Fruit fly (Drosophila melanogaster) whole organism, wandering third instar larva: ENCODE data around the gene CG33267.

Experiments used
- Abd-B ChIP-seq: fragments of >200 bp; optimal IDR thresholded peaks from 2 replicates; lab custom pipeline; 2017; ENCODE audit warnings: missing biosample characterization, missing genetic modification characterization
- CG32264 ChIP-seq: fragments of 200-800 bp; sonication (Bioruptor generic); optimal IDR thresholded peaks from 2 replicates; lab custom pipeline; 2016; ENCODE audit warnings: missing biosample characterization, missing genetic modification characterization
- CG9705 ChIP-seq: fragments of 200-800 bp; sonication (Bioruptor generic); optimal IDR thresholded peaks from 2 replicates; lab custom pipeline; 2018; ENCODE audit warnings: missing biosample characterization, mild to moderate bottlenecking, missing genetic modification characterization
- CrebA ChIP-seq: fragments of 200-800 bp; sonication (Bioruptor generic); optimal IDR thresholded peaks from 2 replicates; lab custom pipeline; 2016; ENCODE audit warnings: missing biosample characterization, mild to moderate bottlenecking, missing genetic modification characterization, borderline replicate concordance
- Dfd ChIP-seq: fragments of >200 bp; optimal IDR thresholded peaks from 2 replicates; lab custom pipeline; 2017; ENCODE audit warnings: missing biosample characterization, missing genetic modification characterization
- Dif ChIP-seq: fragments of 200-275, 200-300 bp; sonication (Bioruptor generic); optimal IDR thresholded peaks from 2 replicates; lab custom pipeline; 2018; ENCODE audit warnings: missing biosample characterization, missing genetic modification characterization; ENCODE audit not compliant: partially characterized antibody
- GATAd ChIP-seq: sonication (Bioruptor generic); optimal IDR thresholded peaks from 2 replicates; lab custom pipeline; 2016; ENCODE audit warnings: missing biosample characterization, missing genetic modification characterization
- HLH106 ChIP-seq: fragments of 200-800 bp; optimal IDR thresholded peaks from 3 replicates; lab custom pipeline; 2019; ENCODE audit warnings: missing biosample characterization, mild to moderate bottlenecking, missing genetic modification characterization, moderate library complexity
- Hnf4 ChIP-seq: fragments of 200-800 bp; sonication (Bioruptor generic); optimal IDR thresholded peaks from 2 replicates; lab custom pipeline; 2016; ENCODE audit warnings: missing biosample characterization, mild to moderate bottlenecking, missing genetic modification characterization
- Hr78 ChIP-seq: fragments of >200 bp; optimal IDR thresholded peaks from 2 replicates; lab custom pipeline; 2017; ENCODE audit warnings: missing biosample characterization, missing genetic modification characterization
- Hr83 ChIP-seq: fragments of 200-300 bp; sonication (Bioruptor generic); optimal IDR thresholded peaks from 2 replicates; lab custom pipeline; 2016; ENCODE audit warnings: missing biosample characterization, mild to moderate bottlenecking, missing genetic modification characterization, moderate library complexity; ENCODE audit not compliant: poor library complexity, severe bottlenecking
- Jra ChIP-seq: sonication (Bioruptor generic); optimal IDR thresholded peaks from 2 replicates; lab custom pipeline; 2016; ENCODE audit warnings: missing biosample characterization, missing genetic modification characterization
- Mio ChIP-seq: sonication (Bioruptor generic); optimal IDR thresholded peaks from 2 replicates; lab custom pipeline; 2016; ENCODE audit warnings: missing biosample characterization, missing genetic modification characterization
- OdsH ChIP-seq: fragments of 200-800 bp; sonication (Bioruptor generic); optimal IDR thresholded peaks from 2 replicates; lab custom pipeline; 2016; ENCODE audit warnings: missing biosample characterization, mild to moderate bottlenecking, missing genetic modification characterization
- Rel ChIP-seq, 2 experiments: fragments of 200-800 bp; sonication (Bioruptor generic) in 1 of 2; optimal IDR thresholded peaks; 2 replicates in 1 of 2; 3 replicates in 1 of 2; lab custom pipeline; 2016 to 2019; ENCODE audit warnings: mild to moderate bottlenecking in 2 of 2, missing biosample characterization in 2 of 2, missing genetic modification characterization in 2 of 2, moderate library complexity in 1 of 2
- Sp1 ChIP-seq: fragments of 200-800 bp; sonication (Bioruptor generic); optimal IDR thresholded peaks from 3 replicates; lab custom pipeline; 2019; ENCODE audit warnings: missing biosample characterization, mild to moderate bottlenecking, missing genetic modification characterization, moderate library complexity
- Vsx2 ChIP-seq: fragments of 200-300, 225-300 bp; sonication (Bioruptor generic); optimal IDR thresholded peaks from 2 replicates; lab custom pipeline; 2018; ENCODE audit warnings: missing biosample characterization, missing genetic modification characterization; ENCODE audit not compliant: partially characterized antibody
- br ChIP-seq: fragments of 200-800 bp; sonication (Bioruptor generic); optimal IDR thresholded peaks from 2 replicates; lab custom pipeline; 2016; ENCODE audit warnings: missing biosample characterization, missing genetic modification characterization
- brk ChIP-seq: fragments of 200-800 bp; sonication (Bioruptor generic); optimal IDR thresholded peaks from 2 replicates; lab custom pipeline; 2016; ENCODE audit warnings: missing biosample characterization, mild to moderate bottlenecking, missing genetic modification characterization
- dl ChIP-seq, 2 experiments: fragments of 175-275, 200-275 bp in 1 of 2; fragments of 200-275 bp in 1 of 2; sonication (Bioruptor generic); optimal IDR thresholded peaks; lab custom pipeline; 2018; ENCODE audit warnings: mild to moderate bottlenecking in 2 of 2, missing biosample characterization in 2 of 2, missing genetic modification characterization in 2 of 2, moderate library complexity in 2 of 2; ENCODE audit not compliant: partially characterized antibody in 2 of 2, insufficient read depth in 1 of 2
- dsf ChIP-seq: sonication (Bioruptor generic); optimal IDR thresholded peaks from 2 replicates; lab custom pipeline; 2016; ENCODE audit warnings: missing biosample characterization, missing genetic modification characterization, borderline replicate concordance
- ey ChIP-seq: fragments of 200-800 bp; sonication (Bioruptor generic); optimal IDR thresholded peaks from 2 replicates; lab custom pipeline; 2016; ENCODE audit warnings: missing biosample characterization, missing genetic modification characterization
- foxo ChIP-seq, 2 experiments: fragments of 200-800 bp; sonication (Bioruptor generic); optimal IDR thresholded peaks; 2 replicates in 1 of 2; 3 replicates in 1 of 2; lab custom pipeline; 2016 to 2017; ENCODE audit warnings: missing biosample characterization in 2 of 2, missing genetic modification characterization in 2 of 2
- fru ChIP-seq: fragments of 200-800 bp; sonication (Bioruptor generic); optimal IDR thresholded peaks from 3 replicates; lab custom pipeline; 2016; ENCODE audit warnings: missing biosample characterization, mild to moderate bottlenecking, missing genetic modification characterization
- h ChIP-seq: fragments of 200-800 bp; sonication (Bioruptor generic); optimal IDR thresholded peaks from 3 replicates; lab custom pipeline; 2016; ENCODE audit warnings: missing biosample characterization, mild to moderate bottlenecking, missing genetic modification characterization
- lola ChIP-seq: fragments of >200 bp; optimal IDR thresholded peaks from 2 replicates; lab custom pipeline; 2017; ENCODE audit warnings: missing biosample characterization, missing genetic modification characterization
- psq ChIP-seq: fragments of 200-800 bp; sonication (Bioruptor generic); optimal IDR thresholded peaks from 3 replicates; lab custom pipeline; 2017; ENCODE audit warnings: missing biosample characterization, mild to moderate bottlenecking, missing genetic modification characterization, moderate library complexity
- rgr ChIP-seq: fragments of 200-800 bp; sonication (Bioruptor generic); optimal IDR thresholded peaks from 3 replicates; lab custom pipeline; 2016; ENCODE audit warnings: missing biosample characterization, mild to moderate bottlenecking, missing genetic modification characterization
- sage ChIP-seq: fragments of 200-800 bp; sonication (Bioruptor generic); optimal IDR thresholded peaks from 2 replicates; lab custom pipeline; 2016; ENCODE audit warnings: missing biosample characterization, mild to moderate bottlenecking, missing genetic modification characterization
- tai ChIP-seq: sonication (Bioruptor generic); optimal IDR thresholded peaks from 2 replicates; lab custom pipeline; 2016; ENCODE audit warnings: missing biosample characterization, missing genetic modification characterization

The CG33267 gene

DNA sequence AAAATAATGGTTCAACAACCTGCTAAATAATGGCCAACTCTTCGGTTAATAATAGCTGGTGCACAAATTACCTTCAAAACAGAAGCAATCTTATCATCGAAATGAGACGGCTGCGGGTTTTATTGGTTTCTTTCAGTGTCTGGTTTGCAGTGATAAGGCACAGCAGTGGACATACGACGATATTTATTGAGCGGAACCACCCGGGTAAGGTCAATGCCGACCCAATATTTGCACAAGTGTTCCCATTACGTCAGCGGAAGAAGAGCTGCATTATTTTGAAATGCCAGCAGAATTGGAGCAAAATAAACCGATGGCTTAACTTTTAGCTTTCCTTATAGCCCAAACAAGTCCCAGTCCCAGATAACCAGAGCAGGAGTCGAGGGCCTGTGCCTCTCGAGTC lies 38.5 kb upstream of the CG33267 start:
- TF ChIP-seq psq (GFP tag; lab: Kevin White, UChicago) (no peak), ey (no peak), HLH106 (tag; lab: Kevin White, UChicago) (no peak), Hnf4 (GFP tag; lab: Kevin White, UChicago) (no peak), Sp1 (GFP tag; lab: Kevin White, UChicago) (peak; percentile 6), brk (GFP tag; lab: Kevin White, UChicago) (peak; percentile 19), foxo (GFP tag; optimal IDR thresholded peaks at IDR 0.05; lab: Kevin White, UChicago) (no peak), h (GFP tag; lab: Kevin White, UChicago) (peak; percentile 30), Dif (GFP tag; lab: Kevin White, UChicago) (no peak), Dfd (GFP tag; lab: Kevin White, UChicago) (no peak), Rel (GFP tag; optimal IDR thresholded peaks at IDR 0.05; lab: Kevin White, UChicago) (no peak), Rel (tag; optimal IDR thresholded peaks at IDR 0.05; lab: Kevin White, UChicago) (peak; percentile 69), Vsx2 (GFP tag; lab: Kevin White, UChicago) (no peak), rgr (no peak), GATAd (GFP tag; lab: Kevin White, UChicago) (no peak), dsf (GFP tag; lab: Kevin White, UChicago) (no peak), tai (GFP tag; lab: Kevin White, UChicago) (no peak), lola (GFP tag; lab: Kevin White, UChicago) (no peak)

DNA sequence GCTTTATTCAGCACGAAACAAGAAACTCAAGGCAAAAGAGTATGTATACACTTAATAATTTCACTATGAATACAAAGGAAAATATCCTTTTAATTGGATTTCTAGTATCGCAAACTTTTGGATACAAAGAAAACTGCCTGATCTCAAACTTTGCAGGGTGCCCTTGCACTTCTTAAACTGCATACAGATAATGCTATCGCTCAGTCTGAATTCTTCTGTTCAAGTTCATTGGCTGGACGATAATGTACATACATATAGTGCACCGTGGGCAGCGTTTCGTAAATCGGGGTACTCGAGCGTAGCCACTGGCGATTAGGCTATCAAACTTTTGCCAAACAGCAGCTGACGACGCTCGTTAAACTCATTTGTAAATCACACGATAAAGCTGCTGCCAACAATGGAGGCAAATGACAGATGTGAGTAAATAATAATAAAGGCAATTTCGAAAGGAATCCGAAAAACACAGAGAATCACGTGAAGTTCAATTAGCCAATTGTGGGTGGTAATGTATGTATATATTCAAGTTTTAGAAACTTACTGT lies 37.6 kb upstream of the CG33267 start:
- TF ChIP-seq Rel (GFP tag; optimal IDR thresholded peaks at IDR 0.05; lab: Kevin White, UChicago): no peak
- TF ChIP-seq Rel (tag; optimal IDR thresholded peaks at IDR 0.05; lab: Kevin White, UChicago): peak; percentile 92
- no peak for TF ChIP-seq dl (GFP tag; optimal IDR thresholded peaks at IDR 0.05; lab: Kevin White, UChicago; ENCODE audit: insufficient read depth in 1 of 2, partially characterized antibody in 2 of 2)
- TF ChIP-seq Hnf4 (GFP tag; lab: Kevin White, UChicago): no peak
- TF ChIP-seq CrebA: peak; percentile 12
- no peak for TF ChIP-seq brk (GFP tag; lab: Kevin White, UChicago)

DNA sequence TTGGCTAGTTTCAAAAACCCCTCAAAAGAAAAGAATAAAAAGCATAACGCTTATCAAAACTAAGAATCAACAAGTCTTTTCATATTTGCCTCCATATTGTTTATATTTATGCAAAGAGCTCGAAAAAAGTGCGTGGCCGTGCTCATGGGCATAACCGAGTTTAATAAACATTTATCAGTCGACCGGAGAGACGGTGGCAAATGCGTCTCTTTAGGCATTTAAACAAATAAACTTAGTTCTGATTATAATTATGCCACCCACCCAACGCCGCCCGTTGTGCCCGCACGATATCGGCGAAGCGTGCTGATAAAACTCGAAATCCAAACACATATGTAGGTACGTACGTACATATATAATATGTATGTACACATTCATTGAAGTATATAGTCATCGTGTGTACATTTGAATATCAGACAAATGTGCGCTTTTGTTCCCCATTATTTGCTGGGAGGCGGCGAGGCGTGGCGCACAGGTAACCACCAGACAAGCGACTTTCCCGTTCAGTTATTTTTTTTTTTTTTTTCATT lies 35.8 kb upstream of the CG33267 start:
- TF ChIP-seq sage (no peak), Rel (GFP tag; optimal IDR thresholded peaks at IDR 0.05; lab: Kevin White, UChicago) (no peak), Rel (tag; optimal IDR thresholded peaks at IDR 0.05; lab: Kevin White, UChicago) (peak; percentile 36), br (GFP tag; lab: Kevin White, UChicago) (peak; percentile 22), OdsH (GFP tag; lab: Kevin White, UChicago) (peak; percentile 28), Vsx2 (GFP tag; lab: Kevin White, UChicago) (no peak), Dif (GFP tag; lab: Kevin White, UChicago) (no peak), h (GFP tag; lab: Kevin White, UChicago) (peak; percentile 54), fru (peak; percentile 28), Dfd (GFP tag; lab: Kevin White, UChicago) (no peak), Mio (no peak), CG9705 (no peak), Hr78 (no peak), Hr83 (GFP tag; lab: Kevin White, UChicago) (peak; percentile 40), dl (GFP tag; optimal IDR thresholded peaks at IDR 0.05; lab: Kevin White, UChicago; ENCODE audit: insufficient read depth in 1 of 2, partially characterized antibody in 2 of 2) (no peak), foxo (GFP tag; optimal IDR thresholded peaks at IDR 0.05; lab: Kevin White, UChicago) (peak in 1 of 2 experiments; percentile 6), rgr (peak; percentile 35), CG32264 (GFP tag; lab: Kevin White, UChicago) (no peak), dsf (GFP tag; lab: Kevin White, UChicago) (no peak), ey (no peak)

DNA sequence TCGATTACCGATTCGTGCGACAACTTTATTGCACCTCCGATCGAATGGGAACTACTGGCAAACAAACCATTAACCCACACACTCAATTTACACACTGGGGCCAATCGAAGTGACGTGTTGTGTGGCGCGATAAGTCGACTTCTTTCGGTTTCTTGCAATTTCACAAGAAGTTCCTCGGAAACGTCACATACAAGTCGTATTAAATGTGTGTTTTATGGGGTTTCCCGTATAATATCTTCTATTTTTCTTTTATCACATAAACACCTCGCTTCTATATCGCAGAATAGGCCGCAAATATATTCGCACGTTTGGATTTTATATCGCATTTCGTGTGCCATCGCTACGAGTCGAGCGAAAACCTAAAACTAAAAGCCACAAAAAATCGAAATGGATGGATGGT lies 34.6 kb upstream of the CG33267 start:
- TF ChIP-seq Rel (GFP tag; optimal IDR thresholded peaks at IDR 0.05; lab: Kevin White, UChicago) (no peak), Rel (tag; optimal IDR thresholded peaks at IDR 0.05; lab: Kevin White, UChicago) (peak; percentile 92), HLH106 (tag; lab: Kevin White, UChicago) (no peak), Abd-B (GFP tag; lab: Kevin White, UChicago) (no peak), Dfd (GFP tag; lab: Kevin White, UChicago) (no peak), Jra (GFP tag; lab: Kevin White, UChicago) (no peak), tai (GFP tag; lab: Kevin White, UChicago) (no peak)
